Fruit fly (Drosophila melanogaster) whole organism, embryonic: Measurements from ENCODE around the gene CG15414.
A peak's percentile ranks its signal among the peaks of the same experiment; 100 is the strongest.

Source experiments
- CG10321 ChIP-seq: fragments of 200-800 bp; sonication (Bioruptor generic); IDR thresholded peaks from 2 replicates; pipeline ENCODE4 v1.3.6; 2022; ENCODE audit warnings: missing biosample characterization, missing genetic modification characterization
- CG11247 ChIP-seq: fragments of 200-800 bp; sonication (Bioruptor generic); IDR thresholded peaks from 2 replicates; pipeline ENCODE4 v1.3.6; 2022; ENCODE audit warnings: missing biosample characterization, missing genetic modification characterization
- CG11696 ChIP-seq: fragments of 200-800 bp; sonication (Bioruptor generic); IDR thresholded peaks from 2 replicates; pipeline ENCODE4 v1.3.6; 2022; ENCODE audit warnings: missing biosample characterization, missing genetic modification characterization
- CG11723 ChIP-seq: fragments of 200-800 bp; sonication (Bioruptor generic); optimal IDR thresholded peaks from 2 replicates; lab custom pipeline; 2017; ENCODE audit warnings: missing biosample characterization, mild to moderate bottlenecking, missing genetic modification characterization
- CG12299 ChIP-seq: fragments of 200-800 bp; sonication (Bioruptor generic); optimal IDR thresholded peaks from 2 replicates; lab custom pipeline; 2018; ENCODE audit warnings: missing biosample characterization, mild to moderate bottlenecking, missing genetic modification characterization
- CG12391 ChIP-seq: fragments of 200-800 bp; sonication (Bioruptor generic); optimal IDR thresholded peaks from 3 replicates; lab custom pipeline; 2018; ENCODE audit warnings: missing biosample characterization, mild to moderate bottlenecking, missing genetic modification characterization, moderate library complexity
- CG12744 ChIP-seq: fragments of 200-800 bp; sonication (Bioruptor generic); optimal IDR thresholded peaks from 2 replicates; lab custom pipeline; 2016; ENCODE audit warnings: missing biosample characterization, missing genetic modification characterization
- CG14441 ChIP-seq: fragments of 200-800 bp; sonication (Bioruptor generic); IDR thresholded peaks from 2 replicates; pipeline ENCODE4 v1.3.6; 2022; ENCODE audit warnings: missing biosample characterization, missing genetic modification characterization
- CG17385 ChIP-seq: fragments of 200-800 bp; sonication (Bioruptor generic); optimal IDR thresholded peaks from 3 replicates; lab custom pipeline; 2018; ENCODE audit warnings: missing biosample characterization, mild to moderate bottlenecking, missing genetic modification characterization
- CG17802 ChIP-seq: fragments of 200-800 bp; sonication (Bioruptor generic); optimal IDR thresholded peaks from 2 replicates; lab custom pipeline; 2018; ENCODE audit warnings: missing biosample characterization, mild to moderate bottlenecking, missing genetic modification characterization, moderate library complexity
- CG2129 ChIP-seq: fragments of 200-800 bp; sonication (Bioruptor generic); IDR thresholded peaks from 2 replicates; pipeline ENCODE4 v1.3.6; 2022; ENCODE audit warnings: missing biosample characterization, missing genetic modification characterization; ENCODE audit not compliant: partially characterized antibody
- CG3065 ChIP-seq: fragments of 200-800 bp; sonication (Bioruptor generic); optimal IDR thresholded peaks from 2 replicates; lab custom pipeline; 2016; ENCODE audit warnings: missing biosample characterization, missing genetic modification characterization
- CG34224 ChIP-seq: fragments of 200-800 bp; sonication (Bioruptor generic); IDR thresholded peaks from 3 replicates; pipeline ENCODE4 v1.3.6; 2022; ENCODE audit warnings: missing biosample characterization, missing genetic modification characterization; ENCODE audit not compliant: partially characterized antibody
- CG3726 ChIP-seq: fragments of 200-800 bp; sonication (Bioruptor generic); IDR thresholded peaks from 3 replicates; pipeline ENCODE4, ENCODE4 v1.3.6; 2022; ENCODE audit warnings: missing biosample characterization, missing genetic modification characterization
- CG4282 ChIP-seq: fragments of 200-800 bp; sonication (Bioruptor generic); optimal IDR thresholded peaks from 2 replicates; lab custom pipeline; 2016; ENCODE audit warnings: missing biosample characterization, missing genetic modification characterization
- CG5953 ChIP-seq: fragments of 200-800 bp; sonication (Bioruptor generic); IDR thresholded peaks from 2 replicates; pipeline ENCODE4 v1.3.6; 2022; ENCODE audit warnings: missing biosample characterization, missing genetic modification characterization
- CG6175 ChIP-seq: fragments of 200-800 bp; sonication (Bioruptor generic); IDR thresholded peaks from 3 replicates; pipeline ENCODE4 v1.3.6; 2022; ENCODE audit warnings: missing biosample characterization, missing genetic modification characterization
- CG6254 ChIP-seq: fragments of 200-800 bp; sonication (Bioruptor generic); optimal IDR thresholded peaks from 3 replicates; lab custom pipeline; 2017; ENCODE audit warnings: mild to moderate bottlenecking, missing biosample characterization, missing genetic modification reagents, missing genetic modification characterization
- CG6272 ChIP-seq: fragments of 200-800 bp; sonication (Bioruptor generic); IDR thresholded peaks from 2 replicates; pipeline ENCODE4 v1.3.6; 2022; ENCODE audit warnings: missing biosample characterization, missing genetic modification characterization
- CG9727 ChIP-seq: fragments of 200-800 bp; sonication (Bioruptor generic); optimal IDR thresholded peaks from 3 replicates; lab custom pipeline; 2017; ENCODE audit warnings: missing biosample characterization, mild to moderate bottlenecking, missing genetic modification characterization
- CG9797 ChIP-seq: fragments of 200-800 bp; sonication (Bioruptor generic); optimal IDR thresholded peaks from 3 replicates; lab custom pipeline; 2018; ENCODE audit warnings: missing biosample characterization, mild to moderate bottlenecking, missing genetic modification characterization
- CG9876 ChIP-seq: fragments of 200-800 bp; sonication (Bioruptor generic); optimal IDR thresholded peaks from 2 replicates; lab custom pipeline; 2016; ENCODE audit warnings: missing biosample characterization, missing genetic modification characterization
- CG9932 ChIP-seq: fragments of 200-800 bp; sonication (Bioruptor generic); IDR thresholded peaks from 2 replicates; pipeline ENCODE4 v1.3.6; 2022; ENCODE audit warnings: missing biosample characterization, missing genetic modification characterization
- CkIIα-i1 ChIP-seq: fragments of 200-800 bp; sonication (Bioruptor generic); IDR thresholded peaks from 2 replicates; pipeline ENCODE4 v1.3.6; 2022; ENCODE audit warnings: missing biosample characterization, missing genetic modification characterization
- Dad ChIP-seq: fragments of 200-800 bp; sonication (Bioruptor generic); optimal IDR thresholded peaks from 3 replicates; lab custom pipeline; 2016; ENCODE audit warnings: missing biosample characterization, missing genetic modification characterization
- E2f1 ChIP-seq: fragments of 200-800 bp; sonication (Bioruptor generic); IDR thresholded peaks from 2 replicates; pipeline ENCODE4 v1.3.6; 2022; ENCODE audit warnings: missing biosample characterization, missing genetic modification characterization
- Fer1 ChIP-seq: fragments of 200-800 bp; sonication (Bioruptor generic); optimal IDR thresholded peaks from 2 replicates; lab custom pipeline; 2017; ENCODE audit warnings: missing biosample characterization, mild to moderate bottlenecking, missing genetic modification characterization
- HLHmδ ChIP-seq: fragments of 200-800 bp; sonication (Bioruptor generic); optimal IDR thresholded peaks from 2 replicates; lab custom pipeline; 2018; ENCODE audit warnings: missing biosample characterization, mild to moderate bottlenecking, missing genetic modification characterization, moderate library complexity
- Nf-YA ChIP-seq: fragments of 200-800 bp; sonication (Bioruptor generic); IDR thresholded peaks from 2 replicates; pipeline ENCODE4 v1.3.6; 2022; ENCODE audit warnings: missing biosample characterization, missing genetic modification characterization
- NfI ChIP-seq: fragments of 200-800 bp; sonication (Bioruptor generic); optimal IDR thresholded peaks from 3 replicates; lab custom pipeline; 2018; ENCODE audit warnings: missing biosample characterization, mild to moderate bottlenecking, missing genetic modification characterization, moderate library complexity
- Ssrp ChIP-seq: fragments of 200-800 bp; sonication (Bioruptor generic); optimal IDR thresholded peaks from 2 replicates; lab custom pipeline; 2018; ENCODE audit warnings: missing biosample characterization, mild to moderate bottlenecking, missing genetic modification characterization, moderate library complexity
- Taf1 ChIP-seq: fragments of 200-800 bp; sonication (Bioruptor generic); IDR thresholded peaks from 2 replicates; pipeline ENCODE4 v1.3.6; 2022; ENCODE audit warnings: missing biosample characterization, missing genetic modification characterization
- ac ChIP-seq: fragments of 200-800 bp; sonication (Bioruptor generic); optimal IDR thresholded peaks from 3 replicates; lab custom pipeline; 2017; ENCODE audit warnings: missing biosample characterization, mild to moderate bottlenecking, missing genetic modification characterization
- chm ChIP-seq: fragments of 200-800 bp; sonication (Bioruptor generic); IDR thresholded peaks from 2 replicates; pipeline ENCODE4 v1.3.6; 2022; ENCODE audit warnings: missing biosample characterization, missing genetic modification characterization
- chn ChIP-seq: fragments of 200-800 bp; sonication (Bioruptor generic); optimal IDR thresholded peaks from 2 replicates; lab custom pipeline; 2016; ENCODE audit warnings: missing biosample characterization, missing genetic modification characterization
- corto ChIP-seq: fragments of 200-800 bp; sonication (Bioruptor generic); optimal IDR thresholded peaks from 2 replicates; lab custom pipeline; 2016; ENCODE audit warnings: missing biosample characterization, mild to moderate bottlenecking, missing genetic modification characterization, moderate library complexity
- crc ChIP-seq: fragments of 200-800 bp; sonication (Bioruptor generic); optimal IDR thresholded peaks from 2 replicates; lab custom pipeline; 2016; ENCODE audit warnings: missing biosample characterization, missing genetic modification characterization
- eyg ChIP-seq: fragments of 200-800 bp; sonication (Bioruptor generic); optimal IDR thresholded peaks from 3 replicates; lab custom pipeline; 2016; ENCODE audit warnings: missing biosample characterization, missing genetic modification characterization
- gcm2 ChIP-seq: fragments of 200-800 bp; sonication (Bioruptor generic); optimal IDR thresholded peaks from 2 replicates; lab custom pipeline; 2016; ENCODE audit warnings: missing biosample characterization, missing genetic modification characterization
- insv ChIP-seq, 2 experiments: fragments of 200-800 bp; sonication (Bioruptor generic); optimal IDR thresholded peaks; 3 replicates each; lab custom pipeline; 2016 to 2018; ENCODE audit warnings: missing biosample characterization in 2 of 2, missing genetic modification characterization in 2 of 2
- jigr1 ChIP-seq: fragments of 200-800 bp; sonication (Bioruptor generic); IDR thresholded peaks from 3 replicates; pipeline ENCODE4 v1.3.6; 2022; ENCODE audit warnings: missing biosample characterization, missing genetic modification characterization
- mirr ChIP-seq: fragments of 200-800 bp; sonication (Bioruptor generic); optimal IDR thresholded peaks from 3 replicates; lab custom pipeline; 2018; ENCODE audit warnings: missing biosample characterization, mild to moderate bottlenecking, missing genetic modification characterization
- odd ChIP-seq: fragments of 200-800 bp; sonication (Bioruptor generic); optimal IDR thresholded peaks from 2 replicates; lab custom pipeline; 2017; ENCODE audit warnings: missing biosample characterization, mild to moderate bottlenecking, missing genetic modification characterization
- phol ChIP-seq: fragments of 200-800 bp; sonication (Bioruptor generic); optimal IDR thresholded peaks from 3 replicates; lab custom pipeline; 2018; ENCODE audit warnings: missing biosample characterization, mild to moderate bottlenecking, missing genetic modification characterization, moderate library complexity
- psq ChIP-seq: fragments of 200-800 bp; sonication (Bioruptor generic); optimal IDR thresholded peaks from 2 replicates; lab custom pipeline; 2017; ENCODE audit warnings: missing biosample characterization, missing genetic modification characterization
- row ChIP-seq: fragments of 200-800 bp; sonication (Bioruptor generic); IDR thresholded peaks from 3 replicates; pipeline ENCODE4 v1.3.6; 2022; ENCODE audit warnings: missing biosample characterization, missing genetic modification characterization
- so ChIP-seq: fragments of 200-800 bp; sonication (Bioruptor generic); IDR thresholded peaks from 3 replicates; pipeline ENCODE4 v1.3.6; 2022; ENCODE audit warnings: missing biosample characterization, missing genetic modification characterization
- yki ChIP-seq: fragments of >200 bp; optimal IDR thresholded peaks from 3 replicates; lab custom pipeline; 2018
- zfh2 ChIP-seq: fragments of 200-800 bp; sonication (Bioruptor generic); optimal IDR thresholded peaks from 2 replicates; lab custom pipeline; 2016; ENCODE audit warnings: missing biosample characterization, missing genetic modification characterization

CG15414 gene

DNA sequence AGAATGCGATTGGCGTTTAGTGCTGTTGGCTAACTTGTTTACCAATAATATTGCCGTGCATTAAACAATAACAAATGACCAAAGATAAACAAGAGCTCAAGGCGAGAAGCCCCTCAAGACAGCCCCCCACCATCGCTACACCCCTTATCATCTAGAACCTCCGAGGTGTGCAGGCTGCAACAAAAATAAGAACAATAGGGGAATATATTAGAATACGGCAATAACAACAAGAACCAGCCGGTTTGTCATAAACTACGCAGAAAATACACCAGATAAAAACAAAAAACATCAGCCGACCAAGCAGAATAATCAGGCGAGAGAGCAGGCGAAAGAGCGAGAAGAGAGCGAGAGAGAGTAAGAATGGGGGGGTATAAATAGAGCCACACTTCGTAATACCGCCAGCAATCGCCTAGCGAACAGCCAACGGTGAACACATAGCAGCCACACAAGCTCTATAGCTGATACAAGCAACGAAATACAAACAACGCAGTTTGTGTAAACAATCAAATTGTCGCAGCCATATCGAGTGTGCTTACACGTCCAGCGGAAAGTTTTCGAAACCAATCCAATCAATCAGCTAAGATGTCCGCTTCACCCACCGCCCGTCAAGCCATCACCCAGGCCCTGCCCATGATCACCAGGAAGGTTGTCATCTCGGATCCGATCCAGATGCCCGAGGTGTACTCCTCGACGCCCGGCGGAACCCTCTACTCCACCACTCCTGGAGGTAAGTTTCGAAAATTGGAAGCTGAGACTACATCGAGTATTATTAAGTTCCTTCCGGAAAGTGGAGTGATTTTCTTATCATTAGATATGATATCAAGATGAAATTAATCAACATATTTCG lies 12.6 kb downstream of the CG15414 start, which contains the start of gene Thor (continued):
- TF ChIP-seq chn (GFP tag; lab: Kevin White, UChicago) (peak; percentile 64), CG9932 (peak; percentile 71), so (GFP tag; lab: Robert Waterston, UW) (peak; percentile 78; the same call in 2 of the 3 replicates), Nf-YA (GFP tag; lab: Robert Waterston, UW) (peak; percentile 53; the same call in 1 of the 2 replicates), CG12299 (tag; lab: Kevin White, UChicago) (peak; percentile 28), CG2129 (GFP tag; lab: Robert Waterston, UW) (no peak), CG6254 (GFP tag; lab: Kevin White, UChicago) (peak; percentile 66), insv (GFP tag; optimal IDR thresholded peaks at IDR 0.05; lab: Kevin White, UChicago) (peak in 1 of 2 experiments; percentile 25), CG14441 (GFP tag; lab: Robert Waterston, UW) (peak; percentile 40; the same call in 1 of the 2 replicates), CG11696 (peak; percentile 53; the same call in 1 of the 2 replicates), CkIIα-i1 (GFP tag; lab: Robert Waterston, UW) (peak; percentile 2; the same call in 1 of the 2 replicates), yki (lab: Kevin White, UChicago) (peak; percentile 89), CG34224 (peak; percentile 61; the same call in 2 of the 3 replicates), CG10321 (peak; percentile 58), crc (GFP tag; lab: Kevin White, UChicago) (peak; percentile 58), CG3065 (GFP tag; lab: Kevin White, UChicago) (no peak), chm (GFP tag; lab: Robert Waterston, UW) (peak; percentile 95), CG6175 (GFP tag; lab: Robert Waterston, UW) (peak; percentile 75), row (GFP tag; lab: Robert Waterston, UW) (peak; percentile 56), psq (GFP tag; lab: Kevin White, UChicago) (peak; percentile 41), corto (GFP tag; lab: Kevin White, UChicago) (no peak), HLHmδ (GFP tag; lab: Kevin White, UChicago) (peak; percentile 97), Ssrp (tag; lab: Kevin White, UChicago) (no peak), CG11247 (peak; percentile 79), gcm2 (GFP tag; lab: Kevin White, UChicago) (peak; percentile 71), mirr (GFP tag; lab: Kevin White, UChicago) (peak; percentile 91), CG9797 (GFP tag; lab: Kevin White, UChicago) (no peak), CG9727 (GFP tag; lab: Kevin White, UChicago) (peak; percentile 79), CG12744 (GFP tag; lab: Kevin White, UChicago) (peak; percentile 56), jigr1 (GFP tag; lab: Robert Waterston, UW) (no peak), odd (peak; percentile 39), Taf1 (0 out of 2 replicates have a peak, but pooled peaks have one; percentile 46), Dad (GFP tag; lab: Kevin White, UChicago) (peak; percentile 68), CG9876 (GFP tag; lab: Kevin White, UChicago) (peak; percentile 72), CG12391 (tag; lab: Kevin White, UChicago) (peak; percentile 33), CG4282 (GFP tag; lab: Kevin White, UChicago) (peak; percentile 54), CG6272 (GFP tag; lab: Robert Waterston, UW) (no peak; the same call in 1 of the 2 replicates), CG17385 (GFP tag; lab: Kevin White, UChicago) (peak; percentile 63), CG3726 (GFP tag; lab: Robert Waterston, UW) (peak; percentile 53; the same call in 1 of the 3 replicates), zfh2 (GFP tag; lab: Kevin White, UChicago) (peak; percentile 50), CG5953 (GFP tag; lab: Robert Waterston, UW) (peak; percentile 86), CG11723 (GFP tag; lab: Kevin White, UChicago) (peak; percentile 50), E2f1 (GFP tag; lab: Robert Waterston, UW) (peak; percentile 23; the same call in 1 of the 2 replicates), NfI (GFP tag; lab: Kevin White, UChicago) (peak; percentile 60), Fer1 (GFP tag; lab: Kevin White, UChicago) (peak; percentile 79), phol (tag; lab: Kevin White, UChicago) (no peak), CG17802 (tag; lab: Kevin White, UChicago) (peak; percentile 33), ac (GFP tag; lab: Kevin White, UChicago) (peak; percentile 56), eyg (GFP tag; lab: Kevin White, UChicago) (peak; percentile 72)
